Fruit fly (Drosophila melanogaster) whole organism, embryonic: ENCODE data around the gene nSMase.

Source experiments
- CG2202 ChIP-seq: fragments of 200-800 bp; sonication (Bioruptor generic); optimal IDR thresholded peaks from 2 replicates; lab custom pipeline; 2018; ENCODE audit warnings: missing biosample characterization, mild to moderate bottlenecking, missing genetic modification characterization
- CG34422 ChIP-seq: fragments of 200-800 bp; sonication (Bioruptor generic); IDR thresholded peaks from 3 replicates; pipeline ENCODE4 v1.3.6; 2022; ENCODE audit warnings: missing biosample characterization, missing genetic modification characterization
- CG4328 ChIP-seq: fragments of 200-800 bp; sonication (Bioruptor generic); optimal IDR thresholded peaks from 3 replicates; lab custom pipeline; 2017; ENCODE audit warnings: missing biosample characterization, missing genetic modification reagents, missing genetic modification characterization
- CG8281 ChIP-seq: fragments of 200-800 bp; sonication (Bioruptor generic); optimal IDR thresholded peaks from 2 replicates; lab custom pipeline; 2018; ENCODE audit warnings: missing biosample characterization, mild to moderate bottlenecking, missing genetic modification characterization, moderate library complexity
- CG8478 ChIP-seq: fragments of >200 bp; optimal IDR thresholded peaks from 2 replicates; lab custom pipeline; 2018
- Nf-YB ChIP-seq: fragments of 200-800 bp; sonication (Bioruptor generic); optimal IDR thresholded peaks from 3 replicates; lab custom pipeline; 2019; ENCODE audit warnings: missing biosample characterization, mild to moderate bottlenecking, missing genetic modification characterization, moderate library complexity
- emc ChIP-seq: fragments of 200-800 bp; sonication (Bioruptor generic); optimal IDR thresholded peaks from 2 replicates; lab custom pipeline; 2016; ENCODE audit warnings: missing biosample characterization, missing genetic modification characterization
- h ChIP-seq: fragments of >200 bp; optimal IDR thresholded peaks from 2 replicates; lab custom pipeline; 2017
- odd ChIP-seq: fragments of 200-800 bp; sonication (Bioruptor generic); optimal IDR thresholded peaks from 2 replicates; lab custom pipeline; 2017; ENCODE audit warnings: missing biosample characterization, mild to moderate bottlenecking, missing genetic modification characterization
- so ChIP-seq: fragments of 200-800 bp; sonication (Bioruptor generic); IDR thresholded peaks from 3 replicates; pipeline ENCODE4 v1.3.6; 2022; ENCODE audit warnings: missing biosample characterization, missing genetic modification characterization

DNA sequence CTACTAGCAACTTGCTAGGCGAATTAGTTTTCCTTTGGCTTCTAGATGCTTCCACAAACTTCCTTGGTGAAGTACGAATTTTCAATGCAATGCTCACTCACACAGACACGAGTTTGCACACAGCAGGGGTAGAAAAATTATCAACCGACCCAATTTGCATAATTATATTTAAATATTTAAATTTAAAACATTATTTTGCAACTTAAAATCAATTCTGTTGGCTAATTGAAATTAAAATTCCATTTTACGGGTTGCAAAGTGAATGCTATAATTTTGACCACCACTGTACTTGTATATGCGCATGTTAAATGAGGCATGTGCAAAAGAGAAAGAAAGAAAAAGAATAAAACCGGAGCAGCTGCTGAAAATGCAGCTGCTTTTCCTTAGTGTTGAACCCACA is 24.9 kb upstream of the nSMase start:
- TF ChIP-seq CG4328 (GFP tag; lab: Kevin White, UChicago), result peak; percentile 47
- TF ChIP-seq CG8478 (lab: Kevin White, UChicago), result no peak
- TF ChIP-seq emc, result no peak
- TF ChIP-seq Nf-YB (GFP tag; lab: Kevin White, UChicago), result peak; percentile 82
- TF ChIP-seq so (GFP tag; lab: Robert Waterston, UW), result peak; percentile 93
- peak; percentile 77 for TF ChIP-seq CG8281 (tag; lab: Kevin White, UChicago)
- TF ChIP-seq odd, result peak; percentile 86
- TF ChIP-seq h, result no peak
- TF ChIP-seq CG2202 (tag; lab: Kevin White, UChicago), result peak; percentile 87
- peak; percentile 97 for TF ChIP-seq CG34422 (GFP tag; lab: Robert Waterston, UW)
